Worm (Caenorhabditis elegans): ENCODE data around the gene swt-3.

DNA sequence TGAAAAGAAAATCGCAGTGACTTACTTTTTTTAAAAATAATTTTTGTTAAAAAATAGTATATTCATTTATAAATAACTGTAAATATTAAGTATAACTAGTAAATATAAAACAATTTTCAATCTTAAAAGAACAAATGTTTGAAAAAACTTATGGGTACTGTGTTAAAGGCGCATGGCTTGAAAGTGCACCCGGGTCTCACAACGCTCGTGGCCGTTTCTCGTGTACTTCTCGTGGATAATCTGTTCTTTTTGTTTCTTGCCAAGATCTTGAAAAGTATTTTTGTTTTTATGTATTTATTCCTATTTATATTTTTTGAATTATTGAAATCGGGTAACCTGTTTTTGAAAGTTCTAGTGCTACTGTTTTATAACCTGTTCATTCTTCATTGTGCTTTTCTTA is 14.4 kb downstream of the swt-3 start:
- TF ChIP-seq pha-4 (GFP tag; IDR thresholded peaks at IDR 0.05) (no peak), pha-4 (tag; optimal IDR thresholded peaks at IDR 0.05) (no peak), snpc-4 (tag; optimal IDR thresholded peaks at IDR 0.05) (no peak), dpl-1 (GFP tag; optimal IDR thresholded peaks at IDR 0.05) (no peak), nhr-10 (tag; optimal IDR thresholded peaks at IDR 0.05) (no peak), lin-38 (GFP tag; IDR thresholded peaks at IDR 0.05) (no peak), lin-39 (tag; optimal IDR thresholded peaks at IDR 0.05) (no peak), mxl-2 (GFP tag; conservative IDR thresholded peaks at IDR 0.05) (no peak), nhr-25 (tag; optimal IDR thresholded peaks at IDR 0.05; ENCODE audit: borderline replicate concordance, insufficient read depth) (no peak), nhr-237 (tag; optimal IDR thresholded peaks at IDR 0.05) (no peak)

Measured in whole organism, L4 larva.